Fruit fly (Drosophila melanogaster) whole organism, wandering third instar larva: Measurements from ENCODE around the gene CG10055.

ENCODE experiments used
- Abd-B ChIP-seq: fragments of >200 bp; optimal IDR thresholded peaks from 2 replicates; lab custom pipeline; 2017; ENCODE audit warnings: missing biosample characterization, missing genetic modification characterization
- CG32264 ChIP-seq: fragments of 200-800 bp; sonication (Bioruptor generic); optimal IDR thresholded peaks from 2 replicates; lab custom pipeline; 2016; ENCODE audit warnings: missing biosample characterization, missing genetic modification characterization
- CG9705 ChIP-seq: fragments of 200-800 bp; sonication (Bioruptor generic); optimal IDR thresholded peaks from 2 replicates; lab custom pipeline; 2018; ENCODE audit warnings: missing biosample characterization, mild to moderate bottlenecking, missing genetic modification characterization
- CrebA ChIP-seq: fragments of 200-800 bp; sonication (Bioruptor generic); optimal IDR thresholded peaks from 2 replicates; lab custom pipeline; 2016; ENCODE audit warnings: missing biosample characterization, mild to moderate bottlenecking, missing genetic modification characterization, borderline replicate concordance
- Dif ChIP-seq: fragments of 200-275, 200-300 bp; sonication (Bioruptor generic); optimal IDR thresholded peaks from 2 replicates; lab custom pipeline; 2018; ENCODE audit warnings: missing biosample characterization, missing genetic modification characterization; ENCODE audit not compliant: partially characterized antibody
- HLH106 ChIP-seq: fragments of 200-800 bp; optimal IDR thresholded peaks from 3 replicates; lab custom pipeline; 2019; ENCODE audit warnings: missing biosample characterization, mild to moderate bottlenecking, missing genetic modification characterization, moderate library complexity
- Hnf4 ChIP-seq: fragments of 200-800 bp; sonication (Bioruptor generic); optimal IDR thresholded peaks from 2 replicates; lab custom pipeline; 2016; ENCODE audit warnings: missing biosample characterization, mild to moderate bottlenecking, missing genetic modification characterization
- Hr78 ChIP-seq: fragments of >200 bp; optimal IDR thresholded peaks from 2 replicates; lab custom pipeline; 2017; ENCODE audit warnings: missing biosample characterization, missing genetic modification characterization
- Hr83 ChIP-seq: fragments of 200-300 bp; sonication (Bioruptor generic); optimal IDR thresholded peaks from 2 replicates; lab custom pipeline; 2016; ENCODE audit warnings: missing biosample characterization, mild to moderate bottlenecking, missing genetic modification characterization, moderate library complexity; ENCODE audit not compliant: poor library complexity, severe bottlenecking
- Jra ChIP-seq: sonication (Bioruptor generic); optimal IDR thresholded peaks from 2 replicates; lab custom pipeline; 2016; ENCODE audit warnings: missing biosample characterization, missing genetic modification characterization
- Mio ChIP-seq: sonication (Bioruptor generic); optimal IDR thresholded peaks from 2 replicates; lab custom pipeline; 2016; ENCODE audit warnings: missing biosample characterization, missing genetic modification characterization
- Myc ChIP-seq: fragments of >200 bp; optimal IDR thresholded peaks from 2 replicates; lab custom pipeline; 2017
- Rel ChIP-seq, 2 experiments: fragments of 200-800 bp; sonication (Bioruptor generic) in 1 of 2; optimal IDR thresholded peaks; 2 replicates in 1 of 2; 3 replicates in 1 of 2; lab custom pipeline; 2016 to 2019; ENCODE audit warnings: mild to moderate bottlenecking in 2 of 2, missing biosample characterization in 2 of 2, missing genetic modification characterization in 2 of 2, moderate library complexity in 1 of 2
- Sp1 ChIP-seq: fragments of 200-800 bp; sonication (Bioruptor generic); optimal IDR thresholded peaks from 3 replicates; lab custom pipeline; 2019; ENCODE audit warnings: missing biosample characterization, mild to moderate bottlenecking, missing genetic modification characterization, moderate library complexity
- br ChIP-seq: fragments of 200-800 bp; sonication (Bioruptor generic); optimal IDR thresholded peaks from 2 replicates; lab custom pipeline; 2016; ENCODE audit warnings: missing biosample characterization, missing genetic modification characterization
- dl ChIP-seq, 2 experiments: fragments of 175-275, 200-275 bp in 1 of 2; fragments of 200-275 bp in 1 of 2; sonication (Bioruptor generic); optimal IDR thresholded peaks; lab custom pipeline; 2018; ENCODE audit warnings: mild to moderate bottlenecking in 2 of 2, missing biosample characterization in 2 of 2, missing genetic modification characterization in 2 of 2, moderate library complexity in 2 of 2; ENCODE audit not compliant: partially characterized antibody in 2 of 2, insufficient read depth in 1 of 2
- dsf ChIP-seq: sonication (Bioruptor generic); optimal IDR thresholded peaks from 2 replicates; lab custom pipeline; 2016; ENCODE audit warnings: missing biosample characterization, missing genetic modification characterization, borderline replicate concordance
- ey ChIP-seq: fragments of 200-800 bp; sonication (Bioruptor generic); optimal IDR thresholded peaks from 2 replicates; lab custom pipeline; 2016; ENCODE audit warnings: missing biosample characterization, missing genetic modification characterization
- foxo ChIP-seq, 2 experiments: fragments of 200-800 bp; sonication (Bioruptor generic); optimal IDR thresholded peaks; 2 replicates in 1 of 2; 3 replicates in 1 of 2; lab custom pipeline; 2016 to 2017; ENCODE audit warnings: missing biosample characterization in 2 of 2, missing genetic modification characterization in 2 of 2
- fru ChIP-seq: fragments of 200-800 bp; sonication (Bioruptor generic); optimal IDR thresholded peaks from 3 replicates; lab custom pipeline; 2016; ENCODE audit warnings: missing biosample characterization, mild to moderate bottlenecking, missing genetic modification characterization
- h ChIP-seq: fragments of 200-800 bp; sonication (Bioruptor generic); optimal IDR thresholded peaks from 3 replicates; lab custom pipeline; 2016; ENCODE audit warnings: missing biosample characterization, mild to moderate bottlenecking, missing genetic modification characterization
- jim ChIP-seq: fragments of 175-275, 200-325 bp; sonication (Bioruptor generic); optimal IDR thresholded peaks from 2 replicates; lab custom pipeline; 2016; ENCODE audit warnings: missing biosample characterization, mild to moderate bottlenecking, missing genetic modification characterization
- lola ChIP-seq: fragments of >200 bp; optimal IDR thresholded peaks from 2 replicates; lab custom pipeline; 2017; ENCODE audit warnings: missing biosample characterization, missing genetic modification characterization
- pan ChIP-seq: fragments of >200 bp; optimal IDR thresholded peaks from 2 replicates; lab custom pipeline; 2017
- psq ChIP-seq: fragments of 200-800 bp; sonication (Bioruptor generic); optimal IDR thresholded peaks from 3 replicates; lab custom pipeline; 2017; ENCODE audit warnings: missing biosample characterization, mild to moderate bottlenecking, missing genetic modification characterization, moderate library complexity
- rgr ChIP-seq: fragments of 200-800 bp; sonication (Bioruptor generic); optimal IDR thresholded peaks from 3 replicates; lab custom pipeline; 2016; ENCODE audit warnings: missing biosample characterization, mild to moderate bottlenecking, missing genetic modification characterization
- sage ChIP-seq: fragments of 200-800 bp; sonication (Bioruptor generic); optimal IDR thresholded peaks from 2 replicates; lab custom pipeline; 2016; ENCODE audit warnings: missing biosample characterization, mild to moderate bottlenecking, missing genetic modification characterization
- sv ChIP-seq: fragments of 200-800 bp; sonication (Bioruptor generic); optimal IDR thresholded peaks from 3 replicates; lab custom pipeline; 2016; ENCODE audit warnings: missing biosample characterization, missing genetic modification characterization
- tai ChIP-seq: sonication (Bioruptor generic); optimal IDR thresholded peaks from 2 replicates; lab custom pipeline; 2016; ENCODE audit warnings: missing biosample characterization, missing genetic modification characterization
- usp ChIP-seq: fragments of >200 bp; optimal IDR thresholded peaks from 2 replicates; lab custom pipeline; 2017; ENCODE audit warnings: missing biosample characterization, missing genetic modification characterization
- woc ChIP-seq: sonication (Bioruptor generic); optimal IDR thresholded peaks from 2 replicates; lab custom pipeline; 2016; ENCODE audit warnings: missing biosample characterization, mild to moderate bottlenecking, missing genetic modification characterization

Gene CG10055

DNA sequence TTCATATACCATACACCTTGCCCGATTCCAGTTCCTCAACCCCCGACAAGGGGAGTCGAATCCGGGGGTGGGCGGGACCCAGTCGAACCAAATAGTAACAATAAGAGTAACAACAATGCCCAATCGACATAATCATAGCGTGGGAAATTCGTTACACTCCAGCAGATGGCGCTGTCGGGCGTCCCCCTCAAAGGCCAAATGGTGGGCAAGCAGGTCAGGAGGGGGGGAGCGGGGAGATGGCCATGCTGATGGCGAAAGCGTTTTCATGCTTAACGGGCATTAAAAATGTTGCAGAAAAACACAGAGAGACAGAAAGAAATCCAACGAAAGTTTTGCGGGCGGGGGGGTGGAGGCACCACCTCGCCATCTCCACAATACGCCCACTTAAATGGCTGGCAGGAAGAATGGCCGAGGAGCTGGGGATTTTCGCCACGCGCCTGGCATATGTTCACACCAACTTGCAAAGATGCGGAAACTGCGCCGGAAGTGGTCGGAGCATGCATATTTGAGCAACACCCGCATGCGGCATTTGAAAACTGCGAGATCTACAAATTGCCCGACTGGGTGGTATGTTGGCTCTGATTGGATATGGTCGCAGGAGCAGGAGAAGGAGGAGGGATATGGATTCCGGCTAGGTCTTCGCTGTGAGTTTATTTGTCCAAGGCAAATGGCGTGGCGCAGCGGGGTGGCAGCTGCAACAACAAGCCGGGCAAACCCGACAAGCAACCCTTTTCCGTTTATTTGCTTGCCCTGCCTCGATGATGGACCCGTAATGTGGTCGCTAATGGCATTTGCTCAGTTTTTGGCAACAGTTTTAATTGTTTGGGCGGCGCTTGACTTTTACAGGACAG is 47.1 kb downstream of the CG10055 start:
- no peak for TF ChIP-seq pan (lab: Kevin White, UChicago)
- TF ChIP-seq Myc (lab: Kevin White, UChicago), result no peak
- no peak for TF ChIP-seq sage
- no peak for TF ChIP-seq Abd-B (GFP tag; lab: Kevin White, UChicago)
- TF ChIP-seq lola (GFP tag; lab: Kevin White, UChicago), result no peak
- no peak for TF ChIP-seq jim (GFP tag; lab: Kevin White, UChicago)
- TF ChIP-seq psq (GFP tag; lab: Kevin White, UChicago), result no peak
- no peak for TF ChIP-seq usp (GFP tag; lab: Kevin White, UChicago)
- TF ChIP-seq Hr83 (GFP tag; lab: Kevin White, UChicago), result no peak
- TF ChIP-seq foxo (GFP tag; optimal IDR thresholded peaks at IDR 0.05; lab: Kevin White, UChicago), result no peak
- no peak for TF ChIP-seq Jra (GFP tag; lab: Kevin White, UChicago)
- no peak for TF ChIP-seq Hr78 (GFP tag; lab: Kevin White, UChicago)
- TF ChIP-seq dl (GFP tag; optimal IDR thresholded peaks at IDR 0.05; lab: Kevin White, UChicago; ENCODE audit: insufficient read depth in 1 of 2, partially characterized antibody in 2 of 2), result no peak
- no peak for TF ChIP-seq HLH106 (tag; lab: Kevin White, UChicago)
- TF ChIP-seq CG9705 (GFP tag; lab: Kevin White, UChicago), result no peak
- no peak for TF ChIP-seq Mio (GFP tag; lab: Kevin White, UChicago)
- TF ChIP-seq rgr (GFP tag; lab: Kevin White, UChicago), result no peak

DNA sequence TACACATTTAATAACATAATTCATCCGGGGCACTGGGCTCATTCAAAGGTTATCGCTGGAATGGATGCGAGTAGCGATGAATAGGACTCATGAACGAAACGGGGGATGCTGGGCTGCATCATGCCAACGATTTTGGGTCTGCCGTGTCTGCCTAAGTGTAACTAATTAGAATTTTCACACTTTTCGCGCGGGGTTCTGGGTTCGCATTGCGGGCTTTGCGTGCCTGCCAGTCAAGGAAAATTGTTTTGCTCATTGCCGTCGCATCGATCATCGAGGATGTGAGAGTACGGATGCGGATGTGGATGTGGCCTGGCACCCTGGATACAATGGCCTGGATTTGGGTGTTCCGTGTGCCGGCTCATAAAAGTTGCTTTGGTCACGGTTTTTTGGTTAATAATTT is 48.4 kb downstream of the CG10055 start:
- TF ChIP-seq rgr (GFP tag; lab: Kevin White, UChicago) (no peak), fru (no peak), dl (GFP tag; optimal IDR thresholded peaks at IDR 0.05; lab: Kevin White, UChicago; ENCODE audit: insufficient read depth in 1 of 2, partially characterized antibody in 2 of 2) (no peak), Sp1 (GFP tag; lab: Kevin White, UChicago) (no peak), CG32264 (no peak), pan (lab: Kevin White, UChicago) (no peak), Rel (GFP tag; optimal IDR thresholded peaks at IDR 0.05; lab: Kevin White, UChicago) (no peak), Rel (tag; optimal IDR thresholded peaks at IDR 0.05; lab: Kevin White, UChicago) (no peak), Jra (GFP tag; lab: Kevin White, UChicago) (no peak), ey (GFP tag; lab: Kevin White, UChicago) (no peak), dsf (no peak), br (GFP tag; lab: Kevin White, UChicago) (no peak), Hnf4 (no peak), foxo (GFP tag; optimal IDR thresholded peaks at IDR 0.05; lab: Kevin White, UChicago) (no peak), Hr83 (GFP tag; lab: Kevin White, UChicago) (no peak), HLH106 (tag; lab: Kevin White, UChicago) (no peak), tai (GFP tag; lab: Kevin White, UChicago) (no peak), Dif (GFP tag; lab: Kevin White, UChicago) (no peak), CrebA (GFP tag; lab: Kevin White, UChicago) (no peak)

- TF ChIP-seq sage (no peak), Dif (GFP tag; lab: Kevin White, UChicago) (no peak), Hr78 (GFP tag; lab: Kevin White, UChicago) (no peak), Mio (GFP tag; lab: Kevin White, UChicago) (no peak), foxo (GFP tag; optimal IDR thresholded peaks at IDR 0.05; lab: Kevin White, UChicago) (no peak), h (GFP tag; lab: Kevin White, UChicago) (no peak), woc (no peak), rgr (GFP tag; lab: Kevin White, UChicago) (no peak), Sp1 (GFP tag; lab: Kevin White, UChicago) (no peak), HLH106 (tag; lab: Kevin White, UChicago) (no peak), CrebA (GFP tag; lab: Kevin White, UChicago) (no peak), br (GFP tag; lab: Kevin White, UChicago) (no peak), CG9705 (GFP tag; lab: Kevin White, UChicago) (no peak), Hr83 (GFP tag; lab: Kevin White, UChicago) (no peak), lola (GFP tag; lab: Kevin White, UChicago) (no peak), usp (GFP tag; lab: Kevin White, UChicago) (no peak), sv (GFP tag; lab: Kevin White, UChicago) (no peak), Jra (GFP tag; lab: Kevin White, UChicago) (no peak), dl (GFP tag; optimal IDR thresholded peaks at IDR 0.05; lab: Kevin White, UChicago; ENCODE audit: insufficient read depth in 1 of 2, partially characterized antibody in 2 of 2) (no peak)
- TF ChIP-seq, all 38 proteins: peak for 0
These were observed 49.3 kb downstream of the CG10055 start for dm6 chr3R:7137207-7137606.
